Fruit fly (Drosophila melanogaster): Measurements from ENCODE around the gene CG13086.

DNA sequence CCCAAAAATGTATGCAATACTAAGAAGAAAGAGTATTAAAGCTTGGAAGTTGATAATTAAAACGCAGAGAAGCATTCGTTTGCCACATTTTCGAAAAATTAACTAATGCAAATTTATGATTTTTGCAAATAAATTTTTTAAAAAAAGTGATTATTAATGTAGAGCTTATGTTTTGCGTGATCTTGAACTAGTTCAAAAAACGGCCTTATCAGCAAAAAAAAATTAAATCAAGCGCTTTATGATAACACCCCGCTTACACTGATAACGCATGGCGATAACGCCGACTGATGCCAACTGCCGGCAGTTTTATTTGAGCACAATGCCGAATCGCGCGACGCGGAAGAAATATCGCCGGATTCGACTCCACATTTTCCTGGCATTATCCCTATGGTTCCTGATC lies at the start of gene CG13086:
- TF ChIP-seq CG10348 (GFP tag; IDR thresholded peaks at IDR 0.05) (no peak), EcR (GFP tag; optimal IDR thresholded peaks at IDR 0.05) (no peak), CG8159 (tag; optimal IDR thresholded peaks at IDR 0.05) (no peak), Ets98B (GFP tag; IDR thresholded peaks at IDR 0.05) (no peak), CG13204 (GFP tag; optimal IDR thresholded peaks at IDR 0.05) (no peak), Pif1B (GFP tag; optimal IDR thresholded peaks at IDR 0.05) (no peak), CG34367 (tag; optimal IDR thresholded peaks at IDR 0.05) (no peak), Snoo (tag; optimal IDR thresholded peaks at IDR 0.05) (no peak), CG8301 (tag; optimal IDR thresholded peaks at IDR 0.05) (no peak)
